Worm (Caenorhabditis elegans) whole organism, late embryonic: ENCODE results near the gene str-109.

Experiments used
- C38D4.7 ChIP-seq: fragments of 200-800 bp; sonication (Bioruptor generic); optimal IDR thresholded peaks from 2 replicates; lab custom pipeline; 2018; ENCODE audit warnings: mild to moderate bottlenecking, missing genetic modification characterization, moderate library complexity, missing compliant biosample characterization
- K02D7.2 ChIP-seq: sonication (generic microtip); optimal IDR thresholded peaks from 2 replicates; lab custom pipeline; 2017; ENCODE audit warnings: mild to moderate bottlenecking, missing genetic modification characterization, missing compliant biosample characterization
- K09A11.1 ChIP-seq: sonication (generic microtip); optimal IDR thresholded peaks from 2 replicates; lab custom pipeline; 2017; ENCODE audit warnings: antibody characterized with exemption, mild to moderate bottlenecking, missing genetic modification characterization, missing compliant biosample characterization; ENCODE audit not compliant: insufficient read depth
- T23F11.4 ChIP-seq: fragments of 200-800 bp; sonication (Bioruptor generic); optimal IDR thresholded peaks from 2 replicates; lab custom pipeline; 2018; ENCODE audit warnings: mild to moderate bottlenecking, missing genetic modification characterization, missing compliant biosample characterization
- Y22D7AL.16 ChIP-seq: sonication (generic microtip); optimal IDR thresholded peaks from 2 replicates; lab custom pipeline; 2016; ENCODE audit warnings: missing genetic modification characterization, missing compliant biosample characterization
- ahr-1 ChIP-seq: sonication (generic microtip); optimal IDR thresholded peaks from 2 replicates; lab custom pipeline; 2016; ENCODE audit warnings: missing genetic modification characterization, missing compliant biosample characterization
- ama-1 ChIP-seq: fragments of 150-350 bp; optimal IDR thresholded peaks from 2 replicates; lab custom pipeline; 2014
- ceh-18 ChIP-seq: sonication (generic microtip); optimal IDR thresholded peaks from 2 replicates; lab custom pipeline; 2016; ENCODE audit warnings: missing genetic modification characterization, missing compliant biosample characterization
- ceh-31 ChIP-seq: sonication (generic microtip); optimal IDR thresholded peaks from 2 replicates; lab custom pipeline; 2016; ENCODE audit warnings: missing genetic modification characterization, missing compliant biosample characterization
- ceh-34 ChIP-seq: sonication (generic microtip); optimal IDR thresholded peaks from 2 replicates; lab custom pipeline; 2016; ENCODE audit warnings: mild to moderate bottlenecking, missing genetic modification characterization, missing compliant biosample characterization
- ceh-45 ChIP-seq: fragments of 200-800 bp; sonication (Bioruptor generic); IDR thresholded peaks from 2 replicates; pipeline ENCODE4 v1.3.6; 2022; ENCODE audit warnings: missing genetic modification reagents, missing genetic modification characterization, missing compliant biosample characterization
- ceh-9 ChIP-seq: sonication (generic microtip); optimal IDR thresholded peaks from 2 replicates; lab custom pipeline; 2016; ENCODE audit warnings: mild to moderate bottlenecking, missing genetic modification characterization, inconsistent platforms, missing compliant biosample characterization
- che-1 ChIP-seq: sonication (generic microtip); optimal IDR thresholded peaks from 2 replicates; lab custom pipeline; 2016; ENCODE audit warnings: mild to moderate bottlenecking, missing genetic modification characterization, missing compliant biosample characterization
- dve-1 ChIP-seq: sonication (generic microtip); optimal IDR thresholded peaks from 2 replicates; lab custom pipeline; 2017; ENCODE audit warnings: antibody characterized with exemption, mild to moderate bottlenecking, missing genetic modification characterization, missing compliant biosample characterization
- elt-4 ChIP-seq: sonication (generic microtip); optimal IDR thresholded peaks from 2 replicates; lab custom pipeline; 2016; ENCODE audit warnings: missing genetic modification characterization, missing compliant biosample characterization
- ets-4 ChIP-seq: sonication (generic microtip); optimal IDR thresholded peaks from 2 replicates; lab custom pipeline; 2016; ENCODE audit warnings: missing genetic modification characterization, missing compliant biosample characterization
- fkh-10 ChIP-seq: fragments of 150-350 bp; optimal IDR thresholded peaks from 2 replicates; lab custom pipeline; 2014; ENCODE audit warnings: missing biosample characterization, missing genetic modification reagents, missing genetic modification characterization
- fkh-6 ChIP-seq: sonication (generic microtip); optimal IDR thresholded peaks from 2 replicates; lab custom pipeline; 2016; ENCODE audit warnings: missing genetic modification characterization, missing compliant biosample characterization
- hlh-13 ChIP-seq: fragments of 200-800 bp; sonication (Bioruptor generic); optimal IDR thresholded peaks from 2 replicates; lab custom pipeline; 2018; ENCODE audit warnings: mild to moderate bottlenecking, missing genetic modification characterization, missing compliant biosample characterization
- hlh-30 ChIP-seq: sonication (generic microtip); optimal IDR thresholded peaks from 2 replicates; lab custom pipeline; 2017; ENCODE audit warnings: antibody characterized with exemption, missing genetic modification characterization, missing compliant biosample characterization; ENCODE audit not compliant: insufficient read depth
- hlh-8 ChIP-seq: sonication (generic microtip); optimal IDR thresholded peaks from 2 replicates; lab custom pipeline; 2016; ENCODE audit warnings: missing genotype, missing genetic modification characterization, missing compliant biosample characterization
- lim-6 ChIP-seq: sonication (generic microtip); optimal IDR thresholded peaks from 2 replicates; lab custom pipeline; 2016; ENCODE audit warnings: missing genetic modification characterization, missing compliant biosample characterization
- lin-11 ChIP-seq: fragments of 200-800 bp; sonication (Bioruptor generic); optimal IDR thresholded peaks from 2 replicates; lab custom pipeline; 2018; ENCODE audit warnings: mild to moderate bottlenecking, missing genetic modification characterization, missing compliant biosample characterization
- madf-2 ChIP-seq: sonication (generic microtip); optimal IDR thresholded peaks from 2 replicates; lab custom pipeline; 2017; ENCODE audit warnings: missing genetic modification characterization, missing compliant biosample characterization
- pag-3 ChIP-seq: sonication (generic microtip); optimal IDR thresholded peaks from 2 replicates; lab custom pipeline; 2016; ENCODE audit warnings: missing compliant biosample characterization, missing genetic modification characterization, borderline replicate concordance
- pha-2 ChIP-seq: sonication (generic microtip); optimal IDR thresholded peaks from 2 replicates; lab custom pipeline; 2017; ENCODE audit warnings: mild to moderate bottlenecking, missing genetic modification characterization, missing compliant biosample characterization
- pros-1 ChIP-seq: fragments of 150-350 bp; optimal IDR thresholded peaks from 2 replicates; lab custom pipeline; 2014; ENCODE audit warnings: missing biosample characterization, missing genetic modification reagents, missing genetic modification characterization
- ref-2 ChIP-seq: sonication (generic microtip); optimal IDR thresholded peaks from 2 replicates; lab custom pipeline; 2016; ENCODE audit warnings: missing genetic modification characterization, missing compliant biosample characterization
- rnt-1 ChIP-seq: sonication (generic microtip); optimal IDR thresholded peaks from 2 replicates; lab custom pipeline; 2016; ENCODE audit warnings: missing genetic modification characterization, missing compliant biosample characterization
- sdc-2 ChIP-seq: sonication (generic microtip); optimal IDR thresholded peaks from 2 replicates; lab custom pipeline; 2016; ENCODE audit warnings: missing genotype, missing genetic modification characterization, missing compliant biosample characterization
- sox-2 ChIP-seq: fragments of 200-800 bp; sonication (Bioruptor generic); IDR thresholded peaks from 2 replicates; pipeline ENCODE4 v1.3.6; 2022; ENCODE audit warnings: missing genetic modification reagents, missing genetic modification characterization, missing compliant biosample characterization
- sox-4 ChIP-seq: sonication (generic microtip); optimal IDR thresholded peaks from 2 replicates; lab custom pipeline; 2017; ENCODE audit warnings: mild to moderate bottlenecking, missing genetic modification characterization, inconsistent platforms, missing compliant biosample characterization
- syd-9 ChIP-seq: sonication (generic microtip); optimal IDR thresholded peaks from 2 replicates; lab custom pipeline; 2016; ENCODE audit warnings: mild to moderate bottlenecking, missing genetic modification characterization, moderate library complexity, missing compliant biosample characterization
- unc-3 ChIP-seq, 2 experiments: fragments of 200-800 bp in 1 of 2; sonication (Bioruptor generic) in 1 of 2; sonication (generic microtip) in 1 of 2; conservative IDR thresholded peaks in 1 of 2; optimal IDR thresholded peaks in 1 of 2; 2 replicates each; pipeline versions ENCODE4 v1.3.6 to Lab custom; 2016 to 2022; ENCODE audit warnings: missing compliant biosample characterization in 2 of 2, missing genetic modification characterization in 2 of 2, missing genetic modification reagents in 1 of 2
- unc-86 ChIP-seq: sonication (generic microtip); optimal IDR thresholded peaks from 2 replicates; lab custom pipeline; 2016; ENCODE audit warnings: missing genetic modification characterization, missing compliant biosample characterization

The str-109 gene

DNA sequence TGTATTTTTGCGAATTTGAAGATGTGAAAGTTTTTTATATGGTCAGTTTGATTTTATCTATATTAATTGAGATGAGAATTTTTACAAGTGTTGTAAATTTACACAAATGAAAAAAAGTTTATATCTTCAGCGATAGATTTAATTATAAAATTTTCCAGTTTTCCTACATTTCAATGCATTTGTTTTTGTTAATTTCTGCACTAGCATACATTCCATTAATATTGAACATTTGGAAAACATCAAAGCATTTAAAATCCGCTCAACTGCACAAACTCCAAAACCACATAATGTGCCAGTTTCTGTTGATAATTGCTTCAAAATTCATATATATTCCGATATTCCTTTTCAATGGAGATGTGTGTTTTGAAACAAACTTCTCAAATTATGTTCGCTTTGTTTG, 20.9 kb upstream of the str-109 start, which contains the start of gene srh-277:
srh-277 (plus strand) TSS at position 301 of the 400 bp plus-strand sequence.
- TF ChIP-seq pros-1 (no peak), hlh-13 (GFP tag; lab: Kevin White, UChicago) (no peak), che-1 (tag; lab: Kevin White, UChicago) (no peak), hlh-30 (tag; lab: Kevin White, UChicago) (no peak), ceh-34 (tag; lab: Kevin White, UChicago) (no peak), ceh-18 (tag; lab: Kevin White, UChicago) (no peak), syd-9 (tag; lab: Kevin White, UChicago) (no peak), sox-4 (no peak), ets-4 (no peak), ceh-9 (tag; lab: Kevin White, UChicago) (no peak), K02D7.2 (tag; lab: Kevin White, UChicago) (no peak), ceh-45 (GFP tag; lab: Robert Waterston, UW) (no peak), rnt-1 (no peak), lin-11 (tag; lab: Kevin White, UChicago) (no peak)
- TF ChIP-seq, all 69 proteins: peak for 0

DNA sequence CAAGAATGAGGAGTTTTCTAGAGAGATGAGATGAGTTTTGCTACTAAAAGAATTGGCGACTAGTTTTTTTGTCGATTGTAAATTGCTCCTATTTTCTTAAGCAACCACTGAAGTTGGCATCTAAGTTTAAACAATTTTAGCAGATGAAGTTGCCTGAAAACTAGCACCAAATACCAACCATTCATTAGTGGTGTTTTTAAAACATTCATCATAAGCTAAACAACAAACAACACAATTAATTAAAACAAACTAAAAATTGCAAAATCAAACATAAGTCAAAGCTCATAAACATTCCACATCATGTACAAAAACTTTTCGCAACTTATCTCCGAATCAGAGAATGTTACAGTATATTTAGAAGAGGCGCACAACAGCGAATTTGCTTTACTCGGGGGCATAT, 20.1 kb upstream of the str-109 start, which contains the start of gene srz-13:
srz-13 (plus strand) TSS at position 301 of the 400 bp plus-strand sequence.
- no peak for TF ChIP-seq ets-4
- TF ChIP-seq ahr-1 (tag; lab: Kevin White, UChicago), result no peak
- TF ChIP-seq lin-11 (tag; lab: Kevin White, UChicago), result no peak
- TF ChIP-seq ceh-18 (tag; lab: Kevin White, UChicago), result no peak
- TF ChIP-seq pha-2 (tag; lab: Kevin White, UChicago), result no peak
- TF ChIP-seq T23F11.4, result no peak
- no peak for TF ChIP-seq fkh-6
- no peak for TF ChIP-seq lim-6 (tag; lab: Kevin White, UChicago)
- no peak for TF ChIP-seq ama-1 (lab: Kevin White, UChicago)
- TF ChIP-seq ceh-31, result no peak
- no peak for TF ChIP-seq pag-3 (tag; lab: Kevin White, UChicago)
- no peak for TF ChIP-seq pros-1
- TF ChIP-seq K09A11.1, result no peak

DNA sequence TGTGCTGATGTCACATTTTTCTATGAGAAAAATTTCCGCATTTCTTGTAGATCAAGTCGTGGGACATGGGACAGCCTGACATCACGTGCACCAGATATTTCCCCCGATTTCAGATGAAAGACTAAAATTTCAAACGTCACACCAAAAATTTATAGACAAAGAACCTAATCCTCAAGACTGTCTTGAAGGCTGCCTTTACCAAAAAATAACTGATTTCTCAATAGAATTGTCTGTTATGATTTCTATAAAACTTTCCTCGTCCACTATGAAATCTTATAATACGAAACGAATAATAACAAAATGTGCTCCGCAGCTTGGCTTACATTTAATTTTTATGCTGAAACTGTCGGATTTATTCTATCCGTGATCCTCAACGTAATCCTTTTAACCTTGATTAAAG, 18.3 kb upstream of the str-109 start, which contains the start of gene str-106:
str-106 (plus strand) TSS at position 301 of the 400 bp plus-strand sequence.
- no peak for TF ChIP-seq sdc-2 (tag; lab: Kevin White, UChicago)
- no peak for TF ChIP-seq sox-2 (GFP tag; lab: Robert Waterston, UW)
- no peak for TF ChIP-seq hlh-30 (tag; lab: Kevin White, UChicago)
- no peak for TF ChIP-seq unc-86 (tag; lab: Kevin White, UChicago)
- no peak for TF ChIP-seq hlh-8 (tag; lab: Kevin White, UChicago)
- no peak for TF ChIP-seq pag-3 (tag; lab: Kevin White, UChicago)
- TF ChIP-seq lin-11 (tag; lab: Kevin White, UChicago), result no peak
- TF ChIP-seq sox-4, result no peak
- no peak for TF ChIP-seq elt-4 (tag; lab: Kevin White, UChicago)

DNA sequence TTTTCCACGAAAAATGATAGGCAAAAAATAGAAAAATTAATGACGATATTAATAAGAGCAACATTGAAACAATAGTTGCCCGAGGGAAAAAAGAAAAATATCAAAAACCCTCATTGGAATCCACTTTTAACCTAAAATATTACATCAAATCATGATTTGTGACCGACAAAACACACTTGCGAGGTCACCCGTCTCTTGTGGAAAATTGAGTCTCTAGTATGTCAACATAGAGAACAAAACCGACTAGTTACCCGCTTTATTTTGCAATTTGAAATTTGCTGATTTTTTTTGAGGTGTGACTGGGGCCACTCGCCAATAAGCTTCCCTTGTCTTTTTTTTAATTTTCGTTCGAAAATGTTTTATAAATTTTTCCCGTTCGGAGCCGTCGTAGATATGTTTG, 13.7 kb upstream of the str-109 start, which contains the start of gene cyp-33D1:
cyp-33D1 (minus strand) TSS at position 101 of the 400 bp plus-strand sequence.
- TF ChIP-seq pag-3 (tag; lab: Kevin White, UChicago) (no peak), syd-9 (tag; lab: Kevin White, UChicago) (no peak), lin-11 (tag; lab: Kevin White, UChicago) (no peak), ceh-9 (tag; lab: Kevin White, UChicago) (no peak), ref-2 (tag; lab: Kevin White, UChicago) (no peak), madf-2 (tag; lab: Kevin White, UChicago) (no peak), dve-1 (tag; lab: Kevin White, UChicago) (no peak), che-1 (tag; lab: Kevin White, UChicago) (no peak), C38D4.7 (no peak), Y22D7AL.16 (tag; lab: Kevin White, UChicago) (no peak), unc-3 (GFP tag; conservative IDR thresholded peaks at IDR 0.05; lab: Robert Waterston, UW) (no peak), unc-3 (tag; optimal IDR thresholded peaks at IDR 0.05; lab: Kevin White, UChicago) (no peak), ets-4 (no peak), ahr-1 (tag; lab: Kevin White, UChicago) (no peak), fkh-10 (GFP tag; lab: Kevin White, UChicago) (no peak)
- TF ChIP-seq, all 69 proteins: peak for 0
